Worm (Caenorhabditis elegans): ENCODE data around the gene tag-243.

The tag-243 gene

DNA sequence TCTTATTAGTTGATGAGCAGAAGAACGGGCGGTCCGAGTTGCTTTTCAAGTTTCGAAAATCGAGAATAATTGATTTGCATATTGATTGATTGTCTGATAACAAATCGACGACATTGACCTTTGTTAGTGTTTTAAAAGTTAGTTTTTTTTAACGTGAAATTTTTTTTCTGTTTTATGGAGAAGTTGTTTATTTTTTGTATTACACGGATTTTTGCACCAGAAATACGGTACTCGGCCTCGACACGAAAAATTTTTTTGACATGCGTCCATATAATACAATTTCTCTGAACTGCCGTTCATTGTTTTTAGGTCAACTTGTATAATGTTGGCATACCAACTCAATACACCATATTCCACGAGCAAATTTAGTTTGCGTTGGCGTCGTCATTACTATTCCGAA lies 32.9 kb downstream of the tag-243 start, which contains the start of gene T23F11.2:
Gene T23F11.2, minus strand, starts transcription at position 101 of the 400 bp plus-strand sequence.
- TF ChIP-seq nhr-12 (tag; optimal IDR thresholded peaks at IDR 0.05) (no peak), fkh-2 (tag; optimal IDR thresholded peaks at IDR 0.05) (no peak), daf-12 (tag; optimal IDR thresholded peaks at IDR 0.05) (no peak), snpc-4 (tag; optimal IDR thresholded peaks at IDR 0.05) (no peak), R02D3.7 (tag; optimal IDR thresholded peaks at IDR 0.05) (no peak), pha-4 (tag; optimal IDR thresholded peaks at IDR 0.05) (no peak), nhr-43 (tag; optimal IDR thresholded peaks at IDR 0.05; ENCODE audit: poor library complexity, severe bottlenecking) (no peak), nhr-77 (tag; optimal IDR thresholded peaks at IDR 0.05) (no peak), elt-1 (tag; optimal IDR thresholded peaks at IDR 0.05) (no peak), pqm-1 (tag; optimal IDR thresholded peaks at IDR 0.05) (no peak), lsy-12 (tag; optimal IDR thresholded peaks at IDR 0.05) (no peak), tbx-2 (tag; optimal IDR thresholded peaks at IDR 0.05) (no peak), skn-1 (tag; optimal IDR thresholded peaks at IDR 0.05) (no peak), elt-2 (tag; optimal IDR thresholded peaks at IDR 0.05) (no peak), ceh-16 (tag; optimal IDR thresholded peaks at IDR 0.05) (no peak), fkh-10 (GFP tag; optimal IDR thresholded peaks at IDR 0.05) (no peak), aly-2 (tag; optimal IDR thresholded peaks at IDR 0.05) (no peak), jun-1 (tag; optimal IDR thresholded peaks at IDR 0.05) (no peak)

DNA sequence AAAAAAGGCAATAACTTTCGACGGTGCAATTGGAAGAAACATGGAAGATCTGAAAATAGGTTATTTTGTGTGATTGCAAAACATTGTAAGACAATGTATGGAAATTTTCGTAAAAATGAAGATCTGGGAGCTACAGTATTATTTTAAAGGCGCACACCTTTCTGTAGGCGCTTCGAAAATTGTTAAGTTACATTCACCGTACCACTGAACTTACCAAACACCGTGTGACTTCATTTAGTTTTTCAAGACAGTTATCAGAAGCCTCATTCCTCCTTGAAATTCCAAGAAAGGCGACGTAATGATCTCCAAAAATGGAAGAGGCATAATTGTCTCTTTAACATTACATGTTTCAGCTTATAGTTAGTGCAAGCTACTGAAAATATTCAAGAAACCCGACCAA lies 34.3 kb downstream of the tag-243 start:
- no peak for TF ChIP-seq nhr-25 (tag; optimal IDR thresholded peaks at IDR 0.05)
- TF ChIP-seq nhr-43 (tag; optimal IDR thresholded peaks at IDR 0.05; ENCODE audit: poor library complexity, severe bottlenecking), result peak; percentile 66
- peak; percentile 19 for TF ChIP-seq ama-1 (optimal IDR thresholded peaks at IDR 0.05)
- peak; percentile 27 for TF ChIP-seq lsy-12 (tag; optimal IDR thresholded peaks at IDR 0.05)

DNA sequence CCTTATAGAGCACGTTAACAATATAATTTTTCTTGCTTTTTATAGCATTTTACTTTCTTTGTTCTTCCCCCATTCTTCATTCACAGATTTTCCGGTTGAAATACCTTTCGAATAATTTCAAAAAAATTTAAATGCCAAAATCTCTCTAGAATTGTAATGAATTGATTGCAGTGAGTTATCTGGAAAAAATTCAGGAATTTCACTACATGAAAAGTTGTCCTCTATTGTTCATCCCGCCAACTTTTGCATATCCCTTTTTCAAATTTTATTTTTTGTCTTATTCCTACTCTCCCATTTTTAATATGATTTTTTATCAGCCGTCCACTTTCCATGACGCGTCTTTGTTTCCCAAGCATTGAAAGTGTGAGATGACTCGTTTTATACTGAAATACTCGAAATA lies 34.9 kb downstream of the tag-243 start:
- TF ChIP-seq nhr-67 (tag; optimal IDR thresholded peaks at IDR 0.05) (no peak), nfya-1 (tag; optimal IDR thresholded peaks at IDR 0.05; ENCODE audit: insufficient read depth) (no peak), skn-1 (tag; optimal IDR thresholded peaks at IDR 0.05) (no peak)

DNA sequence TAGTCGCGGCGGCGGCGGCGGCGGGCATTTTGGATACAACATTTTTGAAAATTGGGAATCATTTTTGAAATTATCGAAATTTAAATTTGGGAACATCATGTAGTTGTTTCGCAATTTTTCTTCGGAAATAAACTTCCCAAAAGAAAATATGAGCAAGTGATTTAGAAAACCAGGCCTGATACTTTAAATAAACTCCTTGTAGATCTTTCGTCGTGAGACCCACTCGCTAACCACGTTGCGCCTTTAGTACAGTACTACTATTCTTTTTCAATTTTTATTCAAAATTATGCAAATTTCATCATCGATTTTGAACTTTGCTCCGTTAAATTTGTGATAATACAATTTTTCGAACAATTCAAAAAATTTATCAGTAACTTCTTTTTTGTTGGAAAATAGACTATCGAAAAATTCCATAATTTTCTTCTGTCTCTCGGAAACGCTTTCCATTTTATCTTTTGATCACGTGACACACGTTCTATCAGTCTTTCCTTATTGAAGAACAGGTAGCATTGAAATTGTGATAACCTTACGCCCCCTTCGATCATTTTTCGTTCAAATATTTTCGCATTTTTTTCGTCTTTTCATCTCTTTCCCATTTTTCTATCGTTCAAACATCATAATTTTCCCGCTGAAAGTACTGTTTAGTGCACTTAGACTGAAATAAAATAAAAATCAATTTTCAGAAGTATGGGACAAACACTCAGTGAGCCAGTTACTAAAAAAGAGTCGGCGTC lies 38.3 kb downstream of the tag-243 start, which contains the start of gene ppm-2:
Gene ppm-2, plus strand, starts transcription at position 684 of the 734 bp plus-strand sequence.
- TF ChIP-seq nhr-11 (tag; optimal IDR thresholded peaks at IDR 0.05) (no peak), skn-1 (tag; optimal IDR thresholded peaks at IDR 0.05) (no peak), snpc-4 (tag; optimal IDR thresholded peaks at IDR 0.05) (no peak), nhr-23 (tag; optimal IDR thresholded peaks at IDR 0.05) (peak; percentile 39), mml-1 (tag; optimal IDR thresholded peaks at IDR 0.05) (no peak), nhr-25 (tag; optimal IDR thresholded peaks at IDR 0.05) (peak; percentile 15), ceh-28 (tag; optimal IDR thresholded peaks at IDR 0.05) (no peak), ceh-16 (tag; optimal IDR thresholded peaks at IDR 0.05) (no peak), egl-27 (tag; optimal IDR thresholded peaks at IDR 0.05) (no peak), mdl-1 (tag; optimal IDR thresholded peaks at IDR 0.05) (peak; percentile 5), ama-1 (optimal IDR thresholded peaks at IDR 0.05) (peak; percentile 12), fos-1 (tag; optimal IDR thresholded peaks at IDR 0.05) (no peak), elt-2 (tag; optimal IDR thresholded peaks at IDR 0.05) (peak; percentile 63), tbx-2 (tag; optimal IDR thresholded peaks at IDR 0.05) (no peak), jun-1 (tag; optimal IDR thresholded peaks at IDR 0.05) (peak; percentile 8)

DNA sequence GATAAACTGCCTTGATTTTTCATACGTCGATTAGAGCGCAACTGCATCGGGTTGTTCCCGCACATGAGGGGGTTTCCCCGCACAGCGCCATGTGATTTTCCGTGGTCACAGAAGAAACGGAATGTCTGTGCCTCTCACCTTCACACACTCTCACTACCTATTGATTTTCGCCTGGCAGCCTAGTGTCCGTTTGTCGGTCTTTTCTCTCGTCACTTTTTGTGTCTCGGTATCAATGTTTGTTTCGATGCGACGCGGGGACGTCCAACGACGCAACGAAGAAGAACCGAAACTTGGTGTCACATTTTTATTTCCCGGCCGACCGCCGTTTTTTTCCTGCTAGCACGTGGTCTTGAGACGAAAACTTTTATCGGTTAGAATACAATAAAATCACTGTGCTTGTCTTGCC lies 38.9 kb downstream of the tag-243 start:
- peak; percentile 93 for TF ChIP-seq jun-1 (tag; optimal IDR thresholded peaks at IDR 0.05)
- peak; percentile 95 for TF ChIP-seq ceh-28 (tag; optimal IDR thresholded peaks at IDR 0.05)
- peak; percentile 30 for TF ChIP-seq ama-1 (optimal IDR thresholded peaks at IDR 0.05)
- no peak for TF ChIP-seq ceh-16 (tag; optimal IDR thresholded peaks at IDR 0.05)
- TF ChIP-seq fos-1 (tag; optimal IDR thresholded peaks at IDR 0.05), result peak; percentile 28
- TF ChIP-seq egl-27 (tag; optimal IDR thresholded peaks at IDR 0.05), result peak; percentile 35
- TF ChIP-seq daf-12 (tag; optimal IDR thresholded peaks at IDR 0.05), result no peak
- peak; percentile 21 for TF ChIP-seq nhr-76 (tag; optimal IDR thresholded peaks at IDR 0.05)
- TF ChIP-seq egl-5 (tag; optimal IDR thresholded peaks at IDR 0.05), result peak; percentile 88
- peak; percentile 87 for TF ChIP-seq lsy-12 (tag; optimal IDR thresholded peaks at IDR 0.05)
- TF ChIP-seq nhr-25 (tag; optimal IDR thresholded peaks at IDR 0.05), result peak; percentile 98
- no peak for TF ChIP-seq aly-2 (tag; optimal IDR thresholded peaks at IDR 0.05)
- TF ChIP-seq mml-1 (tag; optimal IDR thresholded peaks at IDR 0.05), result peak; percentile 24
- TF ChIP-seq nhr-23 (tag; optimal IDR thresholded peaks at IDR 0.05), result peak; percentile 92
- TF ChIP-seq pqm-1 (tag; optimal IDR thresholded peaks at IDR 0.05), result peak; percentile 98
- TF ChIP-seq sea-2 (GFP tag; optimal IDR thresholded peaks at IDR 0.05), result peak; percentile 47
- peak; percentile 25 for TF ChIP-seq elt-1 (tag; optimal IDR thresholded peaks at IDR 0.05)
- TF ChIP-seq lin-15B (tag; optimal IDR thresholded peaks at IDR 0.05), result peak; percentile 87
- TF ChIP-seq fkh-2 (tag; optimal IDR thresholded peaks at IDR 0.05), result no peak
- TF ChIP-seq ztf-11 (tag; optimal IDR thresholded peaks at IDR 0.05), result no peak
- peak; percentile 87 for TF ChIP-seq nhr-11 (tag; optimal IDR thresholded peaks at IDR 0.05)
- peak; percentile 90 for TF ChIP-seq nfya-1 (tag; optimal IDR thresholded peaks at IDR 0.05; ENCODE audit: insufficient read depth)
- TF ChIP-seq nhr-12 (tag; optimal IDR thresholded peaks at IDR 0.05), result no peak
- TF ChIP-seq zag-1 (tag; optimal IDR thresholded peaks at IDR 0.05), result no peak
- no peak for TF ChIP-seq unc-39 (tag; optimal IDR thresholded peaks at IDR 0.05)
- peak; percentile 93 for TF ChIP-seq nhr-43 (tag; optimal IDR thresholded peaks at IDR 0.05; ENCODE audit: poor library complexity, severe bottlenecking)
- TF ChIP-seq elt-3 (tag; optimal IDR thresholded peaks at IDR 0.05), result peak in 1 of 3 experiments; percentile 93
- TF ChIP-seq pha-4 (tag; optimal IDR thresholded peaks at IDR 0.05), result peak; percentile 94
- peak; percentile 81 for TF ChIP-seq hmg-11 (tag; optimal IDR thresholded peaks at IDR 0.05)
- TF ChIP-seq eor-1 (tag; optimal IDR thresholded peaks at IDR 0.05), result no peak
- TF ChIP-seq ztf-4 (tag; optimal IDR thresholded peaks at IDR 0.05), result peak; percentile 15

Measured in whole organism, L3 larva.